Fruit fly (Drosophila melanogaster) Kc167 (cell line): Measurements from ENCODE around the gene CG32512.

ENCODE experiments used
- Myc ChIP-seq: fragments of >200 bp; optimal IDR thresholded peaks from 2 replicates; lab custom pipeline; 2017; ENCODE audit warnings: missing external identifiers
- h ChIP-seq: fragments of >200 bp; optimal IDR thresholded peaks from 3 replicates; lab custom pipeline; 2018; ENCODE audit warnings: missing external identifiers
- insv ChIP-seq: fragments of >200 bp; optimal IDR thresholded peaks from 3 replicates; lab custom pipeline; 2018; ENCODE audit warnings: missing external identifiers
- psq ChIP-seq: fragments of >200 bp; optimal IDR thresholded peaks from 2 replicates; lab custom pipeline; 2017; ENCODE audit warnings: missing external identifiers

DNA sequence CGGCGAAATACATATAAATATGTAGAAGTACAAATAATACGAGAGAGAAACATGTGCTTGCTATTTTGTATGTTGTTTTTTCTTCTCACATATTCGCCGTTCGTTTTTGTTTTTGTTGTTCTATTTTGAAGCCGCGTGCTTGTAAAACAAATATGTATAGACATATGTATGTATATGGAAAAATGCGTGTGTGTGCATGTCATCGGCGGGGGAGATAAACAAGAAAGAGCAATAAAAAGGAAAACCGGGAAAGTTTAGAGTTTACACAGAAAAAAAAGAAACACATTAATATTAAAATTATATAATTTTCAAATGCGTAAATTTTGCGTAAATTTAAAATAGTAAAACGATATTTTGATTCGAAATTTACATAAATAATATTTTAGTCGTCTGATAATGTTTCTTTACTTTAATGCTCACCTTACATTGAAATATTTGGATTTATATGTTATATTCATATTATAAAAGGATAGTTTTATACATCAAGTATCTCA is 21.8 kb downstream of the CG32512 start:
- TF ChIP-seq psq (no peak), h (lab: Kevin White, UChicago) (no peak), Myc (lab: Kevin White, UChicago) (no peak), insv (lab: Kevin White, UChicago) (no peak)
